Fruit fly (Drosophila melanogaster) whole organism, wandering third instar larva: ENCODE measurements around the gene CG3704.
A peak's percentile ranks its signal among the peaks of the same experiment; 100 is the strongest.

Experiments used
- Abd-B ChIP-seq: fragments of >200 bp; optimal IDR thresholded peaks from 2 replicates; lab custom pipeline; 2017; ENCODE audit warnings: missing biosample characterization, missing genetic modification characterization
- CG32264 ChIP-seq: fragments of 200-800 bp; sonication (Bioruptor generic); optimal IDR thresholded peaks from 2 replicates; lab custom pipeline; 2016; ENCODE audit warnings: missing biosample characterization, missing genetic modification characterization
- CG9705 ChIP-seq: fragments of 200-800 bp; sonication (Bioruptor generic); optimal IDR thresholded peaks from 2 replicates; lab custom pipeline; 2018; ENCODE audit warnings: missing biosample characterization, mild to moderate bottlenecking, missing genetic modification characterization
- CrebA ChIP-seq: fragments of 200-800 bp; sonication (Bioruptor generic); optimal IDR thresholded peaks from 2 replicates; lab custom pipeline; 2016; ENCODE audit warnings: missing biosample characterization, mild to moderate bottlenecking, missing genetic modification characterization, borderline replicate concordance
- Dfd ChIP-seq: fragments of >200 bp; optimal IDR thresholded peaks from 2 replicates; lab custom pipeline; 2017; ENCODE audit warnings: missing biosample characterization, missing genetic modification characterization
- Dif ChIP-seq: fragments of 200-275, 200-300 bp; sonication (Bioruptor generic); optimal IDR thresholded peaks from 2 replicates; lab custom pipeline; 2018; ENCODE audit warnings: missing biosample characterization, missing genetic modification characterization; ENCODE audit not compliant: partially characterized antibody
- HLH106 ChIP-seq: fragments of 200-800 bp; optimal IDR thresholded peaks from 3 replicates; lab custom pipeline; 2019; ENCODE audit warnings: missing biosample characterization, mild to moderate bottlenecking, missing genetic modification characterization, moderate library complexity
- Hnf4 ChIP-seq: fragments of 200-800 bp; sonication (Bioruptor generic); optimal IDR thresholded peaks from 2 replicates; lab custom pipeline; 2016; ENCODE audit warnings: missing biosample characterization, mild to moderate bottlenecking, missing genetic modification characterization
- Hr83 ChIP-seq: fragments of 200-300 bp; sonication (Bioruptor generic); optimal IDR thresholded peaks from 2 replicates; lab custom pipeline; 2016; ENCODE audit warnings: missing biosample characterization, mild to moderate bottlenecking, missing genetic modification characterization, moderate library complexity; ENCODE audit not compliant: poor library complexity, severe bottlenecking
- Mio ChIP-seq: sonication (Bioruptor generic); optimal IDR thresholded peaks from 2 replicates; lab custom pipeline; 2016; ENCODE audit warnings: missing biosample characterization, missing genetic modification characterization
- OdsH ChIP-seq: fragments of 200-800 bp; sonication (Bioruptor generic); optimal IDR thresholded peaks from 2 replicates; lab custom pipeline; 2016; ENCODE audit warnings: missing biosample characterization, mild to moderate bottlenecking, missing genetic modification characterization
- Rel ChIP-seq, 2 experiments: fragments of 200-800 bp; sonication (Bioruptor generic) in 1 of 2; optimal IDR thresholded peaks; 2 replicates in 1 of 2; 3 replicates in 1 of 2; lab custom pipeline; 2016 to 2019; ENCODE audit warnings: mild to moderate bottlenecking in 2 of 2, missing biosample characterization in 2 of 2, missing genetic modification characterization in 2 of 2, moderate library complexity in 1 of 2
- Vsx2 ChIP-seq: fragments of 200-300, 225-300 bp; sonication (Bioruptor generic); optimal IDR thresholded peaks from 2 replicates; lab custom pipeline; 2018; ENCODE audit warnings: missing biosample characterization, missing genetic modification characterization; ENCODE audit not compliant: partially characterized antibody
- br ChIP-seq: fragments of 200-800 bp; sonication (Bioruptor generic); optimal IDR thresholded peaks from 2 replicates; lab custom pipeline; 2016; ENCODE audit warnings: missing biosample characterization, missing genetic modification characterization
- brk ChIP-seq: fragments of 200-800 bp; sonication (Bioruptor generic); optimal IDR thresholded peaks from 2 replicates; lab custom pipeline; 2016; ENCODE audit warnings: missing biosample characterization, mild to moderate bottlenecking, missing genetic modification characterization
- dl ChIP-seq, 2 experiments: fragments of 175-275, 200-275 bp in 1 of 2; fragments of 200-275 bp in 1 of 2; sonication (Bioruptor generic); optimal IDR thresholded peaks; lab custom pipeline; 2018; ENCODE audit warnings: mild to moderate bottlenecking in 2 of 2, missing biosample characterization in 2 of 2, missing genetic modification characterization in 2 of 2, moderate library complexity in 2 of 2; ENCODE audit not compliant: partially characterized antibody in 2 of 2, insufficient read depth in 1 of 2
- dsf ChIP-seq: sonication (Bioruptor generic); optimal IDR thresholded peaks from 2 replicates; lab custom pipeline; 2016; ENCODE audit warnings: missing biosample characterization, missing genetic modification characterization, borderline replicate concordance
- ey ChIP-seq: fragments of 200-800 bp; sonication (Bioruptor generic); optimal IDR thresholded peaks from 2 replicates; lab custom pipeline; 2016; ENCODE audit warnings: missing biosample characterization, missing genetic modification characterization
- foxo ChIP-seq, 2 experiments: fragments of 200-800 bp; sonication (Bioruptor generic); optimal IDR thresholded peaks; 2 replicates in 1 of 2; 3 replicates in 1 of 2; lab custom pipeline; 2016 to 2017; ENCODE audit warnings: missing biosample characterization in 2 of 2, missing genetic modification characterization in 2 of 2
- fru ChIP-seq: fragments of 200-800 bp; sonication (Bioruptor generic); optimal IDR thresholded peaks from 3 replicates; lab custom pipeline; 2016; ENCODE audit warnings: missing biosample characterization, mild to moderate bottlenecking, missing genetic modification characterization
- h ChIP-seq: fragments of 200-800 bp; sonication (Bioruptor generic); optimal IDR thresholded peaks from 3 replicates; lab custom pipeline; 2016; ENCODE audit warnings: missing biosample characterization, mild to moderate bottlenecking, missing genetic modification characterization
- jim ChIP-seq: fragments of 175-275, 200-325 bp; sonication (Bioruptor generic); optimal IDR thresholded peaks from 2 replicates; lab custom pipeline; 2016; ENCODE audit warnings: missing biosample characterization, mild to moderate bottlenecking, missing genetic modification characterization
- lola ChIP-seq: fragments of >200 bp; optimal IDR thresholded peaks from 2 replicates; lab custom pipeline; 2017; ENCODE audit warnings: missing biosample characterization, missing genetic modification characterization
- pan ChIP-seq: fragments of >200 bp; optimal IDR thresholded peaks from 2 replicates; lab custom pipeline; 2017
- psq ChIP-seq: fragments of 200-800 bp; sonication (Bioruptor generic); optimal IDR thresholded peaks from 3 replicates; lab custom pipeline; 2017; ENCODE audit warnings: missing biosample characterization, mild to moderate bottlenecking, missing genetic modification characterization, moderate library complexity
- rgr ChIP-seq: fragments of 200-800 bp; sonication (Bioruptor generic); optimal IDR thresholded peaks from 3 replicates; lab custom pipeline; 2016; ENCODE audit warnings: missing biosample characterization, mild to moderate bottlenecking, missing genetic modification characterization
- sage ChIP-seq: fragments of 200-800 bp; sonication (Bioruptor generic); optimal IDR thresholded peaks from 2 replicates; lab custom pipeline; 2016; ENCODE audit warnings: missing biosample characterization, mild to moderate bottlenecking, missing genetic modification characterization
- sv ChIP-seq: fragments of 200-800 bp; sonication (Bioruptor generic); optimal IDR thresholded peaks from 3 replicates; lab custom pipeline; 2016; ENCODE audit warnings: missing biosample characterization, missing genetic modification characterization
- usp ChIP-seq: fragments of >200 bp; optimal IDR thresholded peaks from 2 replicates; lab custom pipeline; 2017; ENCODE audit warnings: missing biosample characterization, missing genetic modification characterization
- woc ChIP-seq: sonication (Bioruptor generic); optimal IDR thresholded peaks from 2 replicates; lab custom pipeline; 2016; ENCODE audit warnings: missing biosample characterization, mild to moderate bottlenecking, missing genetic modification characterization

Gene CG3704

DNA sequence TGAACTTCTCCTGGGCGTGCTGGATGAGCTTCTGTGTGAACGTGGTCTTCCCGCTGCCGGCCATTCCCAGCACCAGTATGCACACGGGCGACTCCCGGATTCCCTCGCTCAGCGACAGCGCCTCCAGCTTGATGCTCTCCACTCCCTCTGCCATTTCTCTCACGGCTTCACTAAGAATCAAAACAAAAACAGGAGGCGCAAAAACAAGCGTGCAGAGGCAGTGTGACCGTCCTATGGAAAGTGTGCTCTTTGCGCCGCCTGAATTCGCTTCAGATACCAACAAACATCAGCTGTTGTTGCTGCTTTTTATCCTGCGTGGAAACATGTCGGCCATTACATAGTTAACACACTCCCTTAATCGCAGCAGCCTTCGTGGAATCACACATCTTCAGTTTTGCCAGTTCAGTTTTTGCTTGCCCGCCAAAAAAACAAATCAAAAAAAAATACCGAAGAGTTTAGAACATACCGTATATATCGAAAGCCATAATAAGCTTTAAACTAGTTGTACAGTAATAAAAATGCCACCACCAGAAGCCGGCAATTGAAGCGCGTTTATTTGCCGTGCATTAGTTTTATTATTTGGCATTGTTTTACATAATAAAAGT is at the start of gene CG3704, which contains the start of gene mus81:
TSS of gene CG3704 (minus strand) at position 226 of the 605 bp plus-strand sequence.
TSS of gene mus81 (plus strand) at position 496 of the 605 bp plus-strand sequence.
- no peak for TF ChIP-seq Mio (GFP tag; lab: Kevin White, UChicago)
- TF ChIP-seq Dfd = no peak
- no peak for TF ChIP-seq Hnf4 (GFP tag; lab: Kevin White, UChicago)
- no peak for TF ChIP-seq ey (GFP tag; lab: Kevin White, UChicago)
- peak; percentile 11 for TF ChIP-seq HLH106 (tag; lab: Kevin White, UChicago)
- no peak for TF ChIP-seq Abd-B
- TF ChIP-seq dl (GFP tag; optimal IDR thresholded peaks at IDR 0.05; lab: Kevin White, UChicago; ENCODE audit: insufficient read depth in 1 of 2, partially characterized antibody in 2 of 2) = no peak
- TF ChIP-seq sv (GFP tag; lab: Kevin White, UChicago) = no peak
- TF ChIP-seq br (GFP tag; lab: Kevin White, UChicago) = no peak
- TF ChIP-seq jim = no peak
- TF ChIP-seq OdsH (GFP tag; lab: Kevin White, UChicago) = no peak
- no peak for TF ChIP-seq woc (GFP tag; lab: Kevin White, UChicago)
- TF ChIP-seq Rel (GFP tag; optimal IDR thresholded peaks at IDR 0.05; lab: Kevin White, UChicago) = no peak
- no peak for TF ChIP-seq Rel (tag; optimal IDR thresholded peaks at IDR 0.05; lab: Kevin White, UChicago)
- peak; percentile 9 for TF ChIP-seq rgr
- no peak for TF ChIP-seq Hr83 (GFP tag; lab: Kevin White, UChicago)
- TF ChIP-seq dsf (GFP tag; lab: Kevin White, UChicago) = no peak
- no peak for TF ChIP-seq foxo (GFP tag; optimal IDR thresholded peaks at IDR 0.05; lab: Kevin White, UChicago)
- no peak for TF ChIP-seq CrebA (GFP tag; lab: Kevin White, UChicago)
- TF ChIP-seq usp = no peak
- TF ChIP-seq fru (GFP tag; lab: Kevin White, UChicago) = no peak
- TF ChIP-seq psq (GFP tag; lab: Kevin White, UChicago) = peak; percentile 4
- TF ChIP-seq Dif (GFP tag; lab: Kevin White, UChicago) = no peak
- TF ChIP-seq, all 38 proteins: peak for 3

- no peak for TF ChIP-seq usp
Observed at dm6 chrX:990218-990617, 49.6 kb upstream of the CG3704 start, which contains the start of gene CG18823. Gene CG18823 (plus strand): TSS chrX:990518.

- TF ChIP-seq CG32264 (GFP tag; lab: Kevin White, UChicago) (no peak), HLH106 (tag; lab: Kevin White, UChicago) (no peak)
- TF ChIP-seq, all 38 proteins: peak for 0
Observed at dm6 chrX:985911-986310, 45.3 kb upstream of the CG3704 start.

dm6 chrX:966818-967217 is 26.2 kb upstream of the CG3704 start:
- TF ChIP-seq sage (no peak), brk (no peak), fru (GFP tag; lab: Kevin White, UChicago) (no peak), usp (no peak), Hnf4 (GFP tag; lab: Kevin White, UChicago) (no peak), CG9705 (GFP tag; lab: Kevin White, UChicago) (no peak), pan (no peak), Vsx2 (GFP tag; lab: Kevin White, UChicago) (no peak), dsf (GFP tag; lab: Kevin White, UChicago) (no peak), CrebA (GFP tag; lab: Kevin White, UChicago) (no peak), jim (no peak), lola (GFP tag; lab: Kevin White, UChicago) (no peak), h (GFP tag; lab: Kevin White, UChicago) (no peak), Dif (GFP tag; lab: Kevin White, UChicago) (no peak), foxo (GFP tag; optimal IDR thresholded peaks at IDR 0.05; lab: Kevin White, UChicago) (no peak)

dm6 chrX:964012-964411 is 23.4 kb upstream of the CG3704 start:
- TF ChIP-seq h (GFP tag; lab: Kevin White, UChicago) (peak; percentile 12), lola (GFP tag; lab: Kevin White, UChicago) (no peak), sage (no peak)
